Worm (Caenorhabditis elegans): Measurements from ENCODE around the gene grl-28.
A peak's percentile ranks its signal among the peaks of the same experiment; 100 is the strongest.

- TF ChIP-seq ztf-25 (GFP tag; IDR thresholded peaks at IDR 0.05), result peak; percentile 35; the same call in 1 of the 2 replicates
- peak; percentile 19 for TF ChIP-seq B0261.1 (tag; optimal IDR thresholded peaks at IDR 0.05)
- TF ChIP-seq egl-44 (GFP tag; IDR thresholded peaks at IDR 0.05), result no peak
- no peak for TF ChIP-seq dpl-1 (GFP tag; optimal IDR thresholded peaks at IDR 0.05)
These were observed 33.3 kb upstream of the grl-28 start for ce11 chrV:3585011-3585410.

All from whole organism, young adult.